Worm (Caenorhabditis elegans): Measurements from ENCODE around the gene ist-1.

DNA sequence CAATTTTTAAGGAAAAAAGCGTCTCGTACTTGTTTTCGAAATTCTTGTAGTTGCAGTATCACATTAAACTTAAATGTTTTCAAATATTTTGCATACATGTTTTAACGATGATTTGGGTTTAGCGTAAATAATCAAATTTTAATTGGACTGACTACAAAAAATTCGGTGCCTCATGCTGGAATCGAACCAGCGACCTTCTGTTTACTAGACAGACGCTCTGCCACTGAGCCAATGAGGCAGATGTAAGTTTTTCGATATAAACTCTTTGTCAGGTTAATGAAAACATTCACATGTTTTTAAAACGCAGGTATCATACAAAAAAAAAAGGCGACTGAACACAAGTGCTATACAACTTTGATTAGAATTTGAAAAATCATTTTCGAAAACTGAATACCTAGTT, 50.4 kb downstream of the ist-1 start:
- no peak for TF ChIP-seq snpc-4 (tag; optimal IDR thresholded peaks at IDR 0.05)
- no peak for TF ChIP-seq lin-13 (tag; optimal IDR thresholded peaks at IDR 0.05)
- no peak for TF ChIP-seq elt-1 (tag; optimal IDR thresholded peaks at IDR 0.05; ENCODE audit: borderline replicate concordance, insufficient read depth)
- TF ChIP-seq sem-2 (GFP tag; optimal IDR thresholded peaks at IDR 0.05): no peak
- no peak for TF ChIP-seq lsy-2 (tag; optimal IDR thresholded peaks at IDR 0.05)
- no peak for TF ChIP-seq mls-2 (tag; optimal IDR thresholded peaks at IDR 0.05)
- no peak for TF ChIP-seq ztf-11 (tag; optimal IDR thresholded peaks at IDR 0.05)
- no peak for TF ChIP-seq mab-5 (tag; optimal IDR thresholded peaks at IDR 0.05)
- no peak for TF ChIP-seq unc-62 (GFP tag; optimal IDR thresholded peaks at IDR 0.05)
- no peak for TF ChIP-seq ham-2 (GFP tag; optimal IDR thresholded peaks at IDR 0.05)
- TF ChIP-seq pha-4 (tag; optimal IDR thresholded peaks at IDR 0.05): no peak
